Worm (Caenorhabditis elegans) whole organism, L4/young adult: ENCODE measurements around the gene Y53G8AR.9.

Experiments used
- W03F9.2 ChIP-seq: fragments of 150-350 bp; optimal IDR thresholded peaks from 2 replicates; lab custom pipeline; 2014; ENCODE audit warnings: missing biosample characterization, missing genetic modification characterization
- dao-5 ChIP-seq: sonication (generic microtip); optimal IDR thresholded peaks from 2 replicates; lab custom pipeline; 2016; ENCODE audit warnings: missing genotype, missing genetic modification characterization, moderate library complexity, missing compliant biosample characterization

DNA sequence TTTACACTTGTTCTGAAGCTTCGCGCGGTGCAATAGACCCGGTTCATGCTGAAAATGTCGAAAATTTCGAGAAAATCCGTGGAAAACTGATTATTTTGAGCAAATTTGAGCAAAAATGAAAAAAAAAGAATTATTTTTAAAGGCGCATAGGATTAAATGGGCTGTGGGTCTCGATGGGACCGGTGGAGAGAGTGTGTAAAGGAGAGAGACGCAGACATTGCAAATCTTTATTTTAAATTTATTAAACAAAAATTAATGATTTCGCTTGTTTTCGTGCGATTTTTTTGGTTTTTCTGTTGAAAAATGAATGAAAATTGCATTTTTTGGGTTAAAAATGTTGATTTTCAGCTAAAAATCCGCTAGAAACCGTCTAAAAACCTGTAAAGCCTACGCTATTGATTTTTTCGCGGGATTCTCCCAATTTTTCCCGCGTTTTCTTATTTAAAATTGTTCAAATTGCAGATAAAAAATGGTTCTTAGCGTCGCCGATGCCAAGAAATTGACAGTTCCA is 26.7 kb downstream of the Y53G8AR.9 start, which contains the start of the genes Y53G8AR.8 and Y53G8AR.6:
- TF ChIP-seq W03F9.2 (tag; lab: Kevin White, UChicago), result peak; percentile 41
- TF ChIP-seq dao-5 (tag; lab: Kevin White, UChicago), result no peak
